Fruit fly (Drosophila melanogaster): Measurements from ENCODE around the gene CG6565.

CG6565 gene

DNA sequence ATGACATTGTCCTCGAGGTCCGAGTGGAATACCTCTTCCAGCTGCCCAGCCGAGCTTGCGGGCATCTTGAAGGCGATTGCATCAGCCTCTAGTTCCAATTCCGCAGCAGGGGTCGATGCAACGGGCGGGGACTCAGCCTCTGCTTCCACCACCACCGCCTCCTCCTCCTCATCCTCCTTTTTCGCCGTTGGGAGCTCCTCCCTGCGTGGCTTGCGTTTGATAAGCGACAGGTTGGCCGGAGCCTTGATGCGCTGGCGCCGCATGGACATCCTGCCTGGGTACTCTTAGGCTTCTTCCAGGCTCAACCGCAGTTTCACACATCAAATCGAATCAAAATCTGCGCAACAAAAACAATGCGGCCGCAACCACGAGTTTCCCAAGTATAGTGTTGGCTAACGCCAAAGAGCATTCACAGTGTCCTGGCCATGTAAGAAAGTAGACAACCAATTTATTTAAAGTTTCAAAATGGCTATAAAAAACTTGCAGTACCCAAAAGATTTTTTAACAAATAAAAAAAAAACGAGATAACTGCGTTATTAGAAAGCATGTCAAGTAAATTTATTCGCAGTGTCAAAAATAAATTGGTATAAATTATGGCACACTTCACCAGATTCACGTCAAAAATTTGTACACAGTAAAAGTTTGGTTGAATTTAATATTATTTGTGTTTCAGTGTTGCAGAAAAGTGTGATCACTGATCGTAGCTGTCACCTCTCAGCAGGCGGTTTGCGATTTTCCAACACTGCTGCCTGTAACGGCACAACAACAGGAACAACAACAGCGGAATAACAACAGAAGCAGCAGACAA is at the start of gene CG6565, which contains the start of gene Bdp1 (continued):
- TF ChIP-seq CG3726 (GFP tag; IDR thresholded peaks at IDR 0.05) (peak; percentile 89; the same call in 2 of the 3 replicates), Fer2 (tag; optimal IDR thresholded peaks at IDR 0.05) (peak; percentile 93), CG9797 (GFP tag; optimal IDR thresholded peaks at IDR 0.05) (peak; percentile 44), CG13424 (tag; optimal IDR thresholded peaks at IDR 0.05) (peak; percentile 97), B-H2 (GFP tag; optimal IDR thresholded peaks at IDR 0.05) (peak; percentile 95), NFAT (GFP tag; IDR thresholded peaks at IDR 0.05) (peak; percentile 90), scrt (GFP tag; optimal IDR thresholded peaks at IDR 0.05) (peak; percentile 86), Oli (tag; optimal IDR thresholded peaks at IDR 0.05) (peak; percentile 96), CG3281 (GFP tag; optimal IDR thresholded peaks at IDR 0.05) (peak; percentile 96), pfk (GFP tag; optimal IDR thresholded peaks at IDR 0.05) (peak; percentile 44), grn (GFP tag; optimal IDR thresholded peaks at IDR 0.05) (no peak), klu (GFP tag; IDR thresholded peaks at IDR 0.05) (peak; percentile 97), bab2 (GFP tag; optimal IDR thresholded peaks at IDR 0.05) (peak; percentile 99), CG3838 (GFP tag; optimal IDR thresholded peaks at IDR 0.05) (peak; percentile 95), CG12659 (GFP tag; optimal IDR thresholded peaks at IDR 0.05) (peak; percentile 98), CG33557 (GFP tag; optimal IDR thresholded peaks at IDR 0.05) (peak; percentile 96), CG17385 (GFP tag; optimal IDR thresholded peaks at IDR 0.05) (peak; percentile 93), NC2α (GFP tag; optimal IDR thresholded peaks at IDR 0.05) (peak; percentile 95), Mes4 (GFP tag; optimal IDR thresholded peaks at IDR 0.05) (peak; percentile 97), sens (GFP tag) (peak; percentile 100), B-H1 (GFP tag; IDR thresholded peaks at IDR 0.05) (peak; percentile 94), Pdp1 (GFP tag; optimal IDR thresholded peaks at IDR 0.05) (peak; percentile 92 to 99), org-1 (GFP tag; optimal IDR thresholded peaks at IDR 0.05) (peak; percentile 96), E2f1 (GFP tag; IDR thresholded peaks at IDR 0.05) (peak; percentile 94), Taf1 (GFP tag; IDR thresholded peaks at IDR 0.05) (peak; percentile 90), Hr39 (optimal IDR thresholded peaks at IDR 0.05) (no peak), ac (GFP tag; optimal IDR thresholded peaks at IDR 0.05) (peak; percentile 84), Adf1 (GFP tag; IDR thresholded peaks at IDR 0.05) (peak; percentile 82), yki (optimal IDR thresholded peaks at IDR 0.05) (no peak), CG9932 (GFP tag; IDR thresholded peaks at IDR 0.05) (peak; percentile 98), Atf6 (GFP tag; IDR thresholded peaks at IDR 0.05) (peak; percentile 96), CG34376 (GFP tag; optimal IDR thresholded peaks at IDR 0.05) (peak; percentile 95), CG15073 (GFP tag; optimal IDR thresholded peaks at IDR 0.05) (peak; percentile 85), Sry-δ (GFP tag; optimal IDR thresholded peaks at IDR 0.05) (peak; percentile 85), TFAM (GFP tag; optimal IDR thresholded peaks at IDR 0.05) (peak; percentile 75), sob (GFP tag; IDR thresholded peaks at IDR 0.05) (peak; percentile 97), PHDP (tag; optimal IDR thresholded peaks at IDR 0.05) (peak; percentile 95), Antp (GFP tag; optimal IDR thresholded peaks at IDR 0.05) (peak; percentile 98), Sox102F (GFP tag; optimal IDR thresholded peaks at IDR 0.05) (peak; percentile 98), chinmo (GFP tag; IDR thresholded peaks at IDR 0.05; ENCODE audit: partially characterized antibody) (no peak), Hr78 (GFP tag; optimal IDR thresholded peaks at IDR 0.05) (no peak), CG2129 (GFP tag; IDR thresholded peaks at IDR 0.05; ENCODE audit: partially characterized antibody) (no peak), CG7963 (GFP tag; IDR thresholded peaks at IDR 0.05; ENCODE audit: partially characterized antibody) (no peak), nerfin-1 (tag; optimal IDR thresholded peaks at IDR 0.05) (peak; percentile 92), Ets65A (GFP tag) (peak; percentile 100), NC2β (GFP tag; optimal IDR thresholded peaks at IDR 0.05) (peak; percentile 97), CG1529 (GFP tag; optimal IDR thresholded peaks at IDR 0.05) (peak; percentile 95), ara (GFP tag; IDR thresholded peaks at IDR 0.05) (peak; percentile 92), grau (tag; optimal IDR thresholded peaks at IDR 0.05) (peak; percentile 95), disco-r (GFP tag; optimal IDR thresholded peaks at IDR 0.05) (peak; percentile 98)
